Worm (Caenorhabditis elegans): ENCODE data around the gene egl-44.

- TF ChIP-seq ztf-4 (tag; optimal IDR thresholded peaks at IDR 0.05) (no peak), ama-1 (optimal IDR thresholded peaks at IDR 0.05) (no peak), unc-130 (tag; optimal IDR thresholded peaks at IDR 0.05) (no peak), ztf-11 (tag; optimal IDR thresholded peaks at IDR 0.05) (no peak), fos-1 (tag; optimal IDR thresholded peaks at IDR 0.05) (no peak), pqm-1 (tag; optimal IDR thresholded peaks at IDR 0.05) (no peak), ceh-82 (tag; optimal IDR thresholded peaks at IDR 0.05) (no peak), nhr-84 (tag; optimal IDR thresholded peaks at IDR 0.05) (no peak), nhr-12 (tag; optimal IDR thresholded peaks at IDR 0.05) (no peak), lin-15B (tag; optimal IDR thresholded peaks at IDR 0.05) (no peak)
These were observed 32.7 kb downstream of the egl-44 start, which contains the start of gene B0034.7 for ce11 chrII:5961317-5961716.
